Fruit fly (Drosophila melanogaster) whole organism, pupa: ENCODE results near the gene Cpsf100.
A peak's percentile ranks its signal among the peaks of the same experiment; 100 is the strongest.

Experiments
- CG10348 ChIP-seq: fragments of 200-800 bp; sonication (Bioruptor generic); IDR thresholded peaks from 2 replicates; pipeline ENCODE4 v1.3.6; 2022; ENCODE audit warnings: missing biosample characterization, missing genetic modification characterization
- CG12605 ChIP-seq: fragments of 200-800 bp; sonication (Bioruptor generic); IDR thresholded peaks from 2 replicates; pipeline ENCODE4 v1.3.6; 2022; ENCODE audit warnings: missing biosample characterization, missing genetic modification characterization
- CG13204 ChIP-seq: fragments of 200-800 bp; sonication (Bioruptor generic); optimal IDR thresholded peaks from 2 replicates; lab custom pipeline; 2018; ENCODE audit warnings: missing biosample characterization, mild to moderate bottlenecking, missing genetic modification characterization, moderate library complexity
- CG14655 ChIP-seq: fragments of 200-800 bp; sonication (Bioruptor generic); optimal IDR thresholded peaks from 3 replicates; lab custom pipeline; 2017; ENCODE audit warnings: mild to moderate bottlenecking, missing biosample characterization, missing genetic modification reagents, missing genetic modification characterization
- CG15710 ChIP-seq: fragments of 200-800 bp; sonication (Bioruptor generic); optimal IDR thresholded peaks from 2 replicates; lab custom pipeline; 2018; ENCODE audit warnings: missing biosample characterization, mild to moderate bottlenecking, missing genetic modification characterization, moderate library complexity
- CG17806 ChIP-seq: fragments of 200-800 bp; sonication (Bioruptor generic); optimal IDR thresholded peaks from 2 replicates; lab custom pipeline; 2018; ENCODE audit warnings: missing biosample characterization, mild to moderate bottlenecking, missing genetic modification characterization, moderate library complexity
- CG32121 ChIP-seq: fragments of 200-800 bp; sonication (Bioruptor generic); IDR thresholded peaks from 2 replicates; pipeline ENCODE4 v1.3.6; 2022; ENCODE audit warnings: missing biosample characterization, missing genetic modification characterization
- CG34367 ChIP-seq: fragments of 200-800 bp; sonication (Bioruptor generic); optimal IDR thresholded peaks from 2 replicates; lab custom pipeline; 2018; ENCODE audit warnings: missing biosample characterization, mild to moderate bottlenecking, missing genetic modification characterization
- CG4496 ChIP-seq: fragments of 200-800 bp; sonication (Bioruptor generic); IDR thresholded peaks from 3 replicates; pipeline ENCODE4 v1.3.6; 2022; ENCODE audit warnings: missing biosample characterization, missing genetic modification characterization
- CG8159 ChIP-seq: fragments of 200-800 bp; sonication (Bioruptor generic); optimal IDR thresholded peaks from 3 replicates; lab custom pipeline; 2018; ENCODE audit warnings: missing biosample characterization, mild to moderate bottlenecking, missing genetic modification characterization, moderate library complexity
- CG8301 ChIP-seq: fragments of 200-800 bp; sonication (Bioruptor generic); optimal IDR thresholded peaks from 2 replicates; lab custom pipeline; 2018; ENCODE audit warnings: missing biosample characterization, mild to moderate bottlenecking, missing genetic modification characterization
- CG9948 ChIP-seq: fragments of 200-800 bp; sonication (Bioruptor generic); optimal IDR thresholded peaks from 2 replicates; lab custom pipeline; 2018; ENCODE audit warnings: missing biosample characterization, mild to moderate bottlenecking, missing genetic modification characterization, moderate library complexity
- D1 ChIP-seq: fragments of 200-800 bp; sonication (Bioruptor generic); optimal IDR thresholded peaks from 2 replicates; lab custom pipeline; 2018; ENCODE audit warnings: missing biosample characterization, mild to moderate bottlenecking, missing genetic modification characterization, moderate library complexity
- EcR ChIP-seq: fragments of 200-800 bp; sonication (Bioruptor generic); optimal IDR thresholded peaks from 3 replicates; lab custom pipeline; 2019; ENCODE audit warnings: missing biosample characterization, missing genetic modification characterization, mild to moderate bottlenecking, moderate library complexity, missing genetic modification reagents
- Ets98B ChIP-seq: fragments of 200-800 bp; sonication (Bioruptor generic); IDR thresholded peaks from 2 replicates; pipeline ENCODE4 v1.3.6; 2022; ENCODE audit warnings: missing biosample characterization, missing genetic modification characterization
- Pif1A ChIP-seq: fragments of 200-800 bp; sonication (Bioruptor generic); optimal IDR thresholded peaks from 3 replicates; lab custom pipeline; 2016; ENCODE audit warnings: missing biosample characterization, missing genetic modification characterization
- Pif1B ChIP-seq: fragments of 200-800 bp; sonication (Bioruptor generic); optimal IDR thresholded peaks from 3 replicates; lab custom pipeline; 2016; ENCODE audit warnings: missing biosample characterization, missing genetic modification characterization
- Snoo ChIP-seq: fragments of 200-800 bp; sonication (Bioruptor generic); optimal IDR thresholded peaks from 3 replicates; lab custom pipeline; 2017; ENCODE audit warnings: missing biosample characterization, mild to moderate bottlenecking, missing genetic modification characterization, inconsistent platforms
- fd96Ca ChIP-seq: fragments of 200-800 bp; sonication (Bioruptor generic); IDR thresholded peaks from 3 replicates; pipeline ENCODE4 v1.3.6; 2022; ENCODE audit warnings: missing biosample characterization, missing genetic modification characterization
- gl ChIP-seq: fragments of 200-800 bp; sonication (Bioruptor generic); optimal IDR thresholded peaks from 2 replicates; lab custom pipeline; 2018; ENCODE audit warnings: missing biosample characterization, mild to moderate bottlenecking, missing genetic modification characterization
- rn ChIP-seq: fragments of 200-800 bp; sonication (Bioruptor generic); IDR thresholded peaks from 2 replicates; pipeline ENCODE4 v1.3.6; 2022; ENCODE audit warnings: missing biosample characterization, missing genetic modification characterization

Cpsf100 gene

DNA sequence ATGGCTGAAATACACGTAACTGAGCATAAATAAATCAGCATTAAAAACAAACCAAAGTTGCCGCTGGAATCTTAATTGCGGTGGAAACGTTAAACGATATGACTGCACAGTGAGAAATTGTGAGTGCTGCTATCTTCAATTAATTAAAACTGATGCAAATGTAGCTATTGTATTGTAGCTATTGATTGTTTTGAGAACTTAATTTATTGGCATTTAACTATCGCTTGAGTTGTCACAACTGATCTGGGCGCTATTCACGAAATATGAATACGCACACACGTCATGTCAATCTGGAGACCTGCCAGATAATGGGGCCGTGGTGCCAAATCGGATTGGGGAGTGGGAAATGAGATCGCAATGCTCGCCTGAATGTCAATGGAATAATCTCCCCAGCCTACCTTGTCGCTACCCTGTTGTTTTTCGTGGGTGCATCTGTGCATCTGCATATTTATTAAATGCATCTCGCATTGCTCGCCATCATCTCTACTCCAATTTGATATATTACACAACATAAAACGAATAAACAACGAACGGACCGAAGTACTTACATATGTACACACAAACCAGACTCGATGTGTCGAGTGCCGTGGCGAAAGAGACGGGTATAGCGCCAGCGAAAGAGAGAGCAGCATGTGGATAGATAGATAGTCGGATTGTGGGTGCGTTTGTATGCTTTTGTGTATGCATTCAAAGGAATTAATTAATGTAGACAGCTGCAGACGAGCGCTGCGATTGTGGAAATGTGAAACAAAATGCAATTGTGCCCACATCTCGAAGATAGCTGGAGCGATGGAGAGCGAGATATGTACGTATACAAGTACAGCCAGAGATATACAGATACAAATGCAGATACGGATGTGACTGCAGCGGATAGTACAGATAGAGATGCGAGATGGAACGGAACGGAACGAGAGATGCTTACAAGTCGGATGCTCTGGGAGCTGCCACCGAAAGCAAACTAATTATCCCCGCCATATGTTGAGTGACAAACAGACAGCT, 49.4 kb downstream of the Cpsf100 start:
- TF ChIP-seq D1 (tag; lab: Kevin White, UChicago) (no peak), EcR (peak; percentile 31), CG8159 (tag; lab: Kevin White, UChicago) (peak; percentile 58), Ets98B (GFP tag; lab: Robert Waterston, UW) (no peak), fd96Ca (GFP tag; lab: Robert Waterston, UW) (no peak), CG14655 (peak; percentile 29), CG17806 (tag; lab: Kevin White, UChicago) (peak; percentile 50), Pif1B (GFP tag; lab: Kevin White, UChicago) (peak; percentile 39), CG15710 (tag; lab: Kevin White, UChicago) (peak; percentile 33), Snoo (tag; lab: Kevin White, UChicago) (no peak), CG4496 (GFP tag; lab: Robert Waterston, UW) (no peak), CG32121 (GFP tag; lab: Robert Waterston, UW) (no peak), Pif1A (peak; percentile 24), gl (tag; lab: Kevin White, UChicago) (no peak), CG13204 (GFP tag; lab: Kevin White, UChicago) (no peak), CG9948 (peak; percentile 45), CG10348 (GFP tag; lab: Robert Waterston, UW) (no peak), CG34367 (tag; lab: Kevin White, UChicago) (no peak), CG12605 (GFP tag; lab: Robert Waterston, UW) (peak; percentile 17; the same call in 1 of the 2 replicates), CG8301 (tag; lab: Kevin White, UChicago) (peak; percentile 28), rn (GFP tag; lab: Robert Waterston, UW) (no peak)
- TF ChIP-seq, all 21 proteins: peak for 10
